Worm (Caenorhabditis elegans) whole organism, young adult: ENCODE measurements around the gene ric-8.

ENCODE experiments used
- B0035.1 ChIP-seq: sonication (generic microtip); optimal IDR thresholded peaks from 2 replicates; lab custom pipeline; 2016; ENCODE audit warnings: missing genetic modification characterization, mild to moderate bottlenecking, missing compliant biosample characterization, missing genotype, missing genetic modification reagents
- Y95B8A.8 ChIP-seq: fragments of 200-800 bp; sonication (Bioruptor generic); IDR thresholded peaks from 2 replicates; pipeline ENCODE4 v1.3.6; 2022; ENCODE audit warnings: missing genetic modification reagents, missing genetic modification characterization, missing compliant biosample characterization
- ama-1 ChIP-seq, 3 experiments: fragments of 150-350 bp in 1 of 3; sonication (generic microtip) in 2 of 3; optimal IDR thresholded peaks; 2 replicates each; lab custom pipeline; 2014 to 2018; ENCODE audit warnings: missing biosample characterization in 2 of 3, missing genetic modification characterization in 2 of 3, missing genetic modification reagents in 2 of 3
- ceh-27 ChIP-seq: fragments of 200-800 bp; sonication (Bioruptor generic); optimal IDR thresholded peaks from 2 replicates; lab custom pipeline; 2018; ENCODE audit warnings: mild to moderate bottlenecking, missing genetic modification characterization, moderate library complexity, missing compliant biosample characterization
- hrde-1 ChIP-seq: sonication (generic microtip); optimal IDR thresholded peaks from 2 replicates; lab custom pipeline; 2016; ENCODE audit warnings: missing genetic modification characterization, mild to moderate bottlenecking, missing compliant biosample characterization, moderate library complexity, missing genotype, missing genetic modification reagents, borderline replicate concordance
- lin-26 ChIP-seq: fragments of 200-800 bp; sonication (Bioruptor generic); IDR thresholded peaks from 2 replicates; pipeline ENCODE4 v1.3.6; 2022; ENCODE audit warnings: missing genetic modification reagents, missing genetic modification characterization, missing compliant biosample characterization
- lsl-1 ChIP-seq: fragments of 200-800 bp; sonication (Bioruptor generic); optimal IDR thresholded peaks from 2 replicates; lab custom pipeline; 2018; ENCODE audit warnings: mild to moderate bottlenecking, missing genetic modification characterization, moderate library complexity, missing compliant biosample characterization
- nhr-179 ChIP-seq: sonication (generic microtip); optimal IDR thresholded peaks from 2 replicates; lab custom pipeline; 2016; ENCODE audit warnings: mild to moderate bottlenecking, missing genetic modification characterization, missing compliant biosample characterization
- nhr-80 ChIP-seq: sonication (generic microtip); optimal IDR thresholded peaks from 2 replicates; lab custom pipeline; 2016; ENCODE audit warnings: missing genetic modification characterization, missing compliant biosample characterization
- rec-8 ChIP-seq, 2 experiments: sonication (generic microtip); optimal IDR thresholded peaks; 2 replicates each; lab custom pipeline; 2016; ENCODE audit warnings: mild to moderate bottlenecking in 2 of 2, missing genetic modification characterization in 2 of 2, missing genetic modification reagents in 2 of 2, missing genotype in 2 of 2, missing biosample characterization in 1 of 2, missing compliant biosample characterization in 1 of 2, moderate library complexity in 1 of 2
- unc-62 ChIP-seq: fragments of 150-350 bp; optimal IDR thresholded peaks from 2 replicates; lab custom pipeline; 2014; ENCODE audit warnings: missing biosample characterization, missing genetic modification reagents, missing genetic modification characterization
- ztf-26 ChIP-seq: sonication (generic microtip); optimal IDR thresholded peaks from 2 replicates; lab custom pipeline; 2017; ENCODE audit warnings: missing genetic modification characterization, missing compliant biosample characterization
- ztf-28 ChIP-seq: fragments of 200-800 bp; sonication (Bioruptor generic); IDR thresholded peaks from 2 replicates; pipeline ENCODE4 v1.3.6; 2022; ENCODE audit warnings: missing genetic modification reagents, missing genetic modification characterization, missing compliant biosample characterization

ce11 chrIV:2639666-2640273 lies 3.0 kb upstream of the ric-8 start:
- TF ChIP-seq unc-62 (GFP tag; lab: Kevin White, UChicago), result no peak
- peak; percentile 15 for TF ChIP-seq ztf-26 (tag; lab: Kevin White, UChicago)
- TF ChIP-seq rec-8 (tag; optimal IDR thresholded peaks at IDR 0.05; lab: Kevin White, UChicago), result no peak
- TF ChIP-seq ama-1 (optimal IDR thresholded peaks at IDR 0.05; lab: Kevin White, UChicago), result no peak
- TF ChIP-seq ama-1 (GFP tag; optimal IDR thresholded peaks at IDR 0.05; lab: Kevin White, UChicago), result peak in 1 of 2 experiments; percentile 70
- TF ChIP-seq B0035.1 (tag; lab: Kevin White, UChicago), result no peak
- no peak for TF ChIP-seq ztf-28 (GFP tag; lab: Robert Waterston, UW)
- TF ChIP-seq ceh-27 (GFP tag; lab: Kevin White, UChicago), result no peak
- no peak for TF ChIP-seq Y95B8A.8 (GFP tag; lab: Robert Waterston, UW)
- no peak for TF ChIP-seq nhr-80
- peak; percentile 83 for TF ChIP-seq lin-26
- peak; percentile 19 for TF ChIP-seq lsl-1
- no peak for TF ChIP-seq nhr-179
- TF ChIP-seq hrde-1 (tag; lab: Kevin White, UChicago), result no peak
